Fruit fly (Drosophila melanogaster) whole organism, embryonic: ENCODE results near the gene SPH93.

Source experiments
- Ada2b ChIP-seq: fragments of 200-800 bp; sonication (Bioruptor generic); IDR thresholded peaks from 2 replicates; pipeline ENCODE4 v1.3.6; 2022; ENCODE audit warnings: missing biosample characterization, missing genetic modification characterization
- Antp ChIP-seq: fragments of 200-800 bp; sonication (Bioruptor generic); optimal IDR thresholded peaks from 3 replicates; lab custom pipeline; 2016; ENCODE audit warnings: missing biosample characterization, missing genetic modification characterization
- Atf-2 ChIP-seq: fragments of 200-800 bp; sonication (Bioruptor generic); optimal IDR thresholded peaks from 2 replicates; lab custom pipeline; 2016; ENCODE audit warnings: missing biosample characterization, missing genetic modification characterization
- Awh ChIP-seq: fragments of 200-800 bp; sonication (Bioruptor generic); IDR thresholded peaks from 2 replicates; pipeline ENCODE4, ENCODE4 v1.3.6; 2022; ENCODE audit warnings: missing biosample characterization, missing genetic modification characterization
- B-H1 ChIP-seq: fragments of 200-800 bp; sonication (Bioruptor generic); IDR thresholded peaks from 3 replicates; pipeline ENCODE4 v1.3.6; 2022; ENCODE audit warnings: missing biosample characterization, missing genetic modification characterization
- CG1024 ChIP-seq: fragments of 200-800 bp; sonication (Bioruptor generic); IDR thresholded peaks from 2 replicates; pipeline ENCODE4 v1.3.6; 2022; ENCODE audit warnings: missing biosample characterization, missing genetic modification characterization
- CG10366 ChIP-seq: fragments of 200-800 bp; sonication (Bioruptor generic); IDR thresholded peaks from 2 replicates; pipeline ENCODE4 v1.3.6; 2022; ENCODE audit warnings: missing biosample characterization, missing genetic modification characterization
- CG12942 ChIP-seq: fragments of 200-800 bp; sonication (Bioruptor generic); optimal IDR thresholded peaks from 3 replicates; lab custom pipeline; 2016; ENCODE audit warnings: missing biosample characterization, missing genetic modification characterization
- CG13296 ChIP-seq: fragments of 200-800 bp; sonication (Bioruptor generic); optimal IDR thresholded peaks from 3 replicates; lab custom pipeline; 2018; ENCODE audit warnings: missing biosample characterization, mild to moderate bottlenecking, missing genetic modification characterization
- CG13624 ChIP-seq: fragments of 200-800 bp; sonication (Bioruptor generic); optimal IDR thresholded peaks from 2 replicates; lab custom pipeline; 2016; ENCODE audit warnings: missing biosample characterization, missing genetic modification characterization
- CG13775 ChIP-seq: fragments of 200-800 bp; sonication (Bioruptor generic); optimal IDR thresholded peaks from 3 replicates; lab custom pipeline; 2017; ENCODE audit warnings: missing biosample characterization, mild to moderate bottlenecking, missing genetic modification characterization
- CG15073 ChIP-seq: fragments of 200-800 bp; sonication (Bioruptor generic); optimal IDR thresholded peaks from 2 replicates; lab custom pipeline; 2016; ENCODE audit warnings: missing biosample characterization, missing genetic modification characterization
- CG15269 ChIP-seq: fragments of 200-800 bp; sonication (Bioruptor generic); optimal IDR thresholded peaks from 2 replicates; lab custom pipeline; 2018; ENCODE audit warnings: missing biosample characterization, mild to moderate bottlenecking, missing genetic modification characterization, moderate library complexity
- CG1602 ChIP-seq: fragments of 200-800 bp; sonication (Bioruptor generic); optimal IDR thresholded peaks from 3 replicates; lab custom pipeline; 2016; ENCODE audit warnings: missing biosample characterization, missing genetic modification characterization
- CG17359 ChIP-seq: fragments of 200-800 bp; sonication (Bioruptor generic); optimal IDR thresholded peaks from 3 replicates; lab custom pipeline; 2018; ENCODE audit warnings: missing biosample characterization, mild to moderate bottlenecking, missing genetic modification characterization, moderate library complexity
- CG17912 ChIP-seq: fragments of 200-800 bp; sonication (Bioruptor generic); optimal IDR thresholded peaks from 2 replicates; lab custom pipeline; 2018; ENCODE audit warnings: missing biosample characterization, mild to moderate bottlenecking, missing genetic modification characterization
- CG18262 ChIP-seq: fragments of 200-800 bp; optimal IDR thresholded peaks from 3 replicates; lab custom pipeline; 2019; ENCODE audit warnings: missing biosample characterization, mild to moderate bottlenecking, missing genetic modification characterization, moderate library complexity
- CG18599 ChIP-seq: fragments of 200-800 bp; sonication (Bioruptor generic); optimal IDR thresholded peaks from 3 replicates; lab custom pipeline; 2017; ENCODE audit warnings: missing biosample characterization, missing genetic modification characterization, mild to moderate bottlenecking, moderate library complexity, missing genetic modification reagents
- CG18764 ChIP-seq: fragments of 200-800 bp; sonication (Bioruptor generic); optimal IDR thresholded peaks from 3 replicates; lab custom pipeline; 2016; ENCODE audit warnings: missing biosample characterization, missing genetic modification characterization
- CG30403 ChIP-seq: fragments of 200-800 bp; sonication (Bioruptor generic); optimal IDR thresholded peaks from 3 replicates; lab custom pipeline; 2016; ENCODE audit warnings: missing biosample characterization, missing genetic modification characterization
- CG43689 ChIP-seq: fragments of 200-800 bp; sonication (Bioruptor generic); IDR thresholded peaks from 2 replicates; pipeline ENCODE4 v1.3.6; 2022; ENCODE audit warnings: missing biosample characterization, missing genetic modification characterization
- CG4730 ChIP-seq: fragments of 200-800 bp; sonication (Bioruptor generic); IDR thresholded peaks from 2 replicates; pipeline ENCODE4 v1.3.6; 2022; ENCODE audit warnings: missing biosample characterization, missing genetic modification characterization
- CG5953 ChIP-seq: fragments of 200-800 bp; sonication (Bioruptor generic); IDR thresholded peaks from 2 replicates; pipeline ENCODE4 v1.3.6; 2022; ENCODE audit warnings: missing biosample characterization, missing genetic modification characterization
- CG6272 ChIP-seq: fragments of 200-800 bp; sonication (Bioruptor generic); IDR thresholded peaks from 2 replicates; pipeline ENCODE4 v1.3.6; 2022; ENCODE audit warnings: missing biosample characterization, missing genetic modification characterization
- CG6791 ChIP-seq: fragments of 200-800 bp; sonication (Bioruptor generic); IDR thresholded peaks from 3 replicates; pipeline ENCODE4 v1.3.6; 2022; ENCODE audit warnings: missing biosample characterization, missing genetic modification characterization; ENCODE audit not compliant: partially characterized antibody
- CG6854 ChIP-seq: fragments of 200-800 bp; sonication (Bioruptor generic); optimal IDR thresholded peaks from 3 replicates; lab custom pipeline; 2017; ENCODE audit warnings: missing biosample characterization, mild to moderate bottlenecking, missing genetic modification characterization
- CG7839 ChIP-seq: fragments of 200-800 bp; sonication (Bioruptor generic); optimal IDR thresholded peaks from 3 replicates; lab custom pipeline; 2018; ENCODE audit warnings: missing biosample characterization, mild to moderate bottlenecking, missing genetic modification characterization, moderate library complexity
- CG8281 ChIP-seq: fragments of 200-800 bp; sonication (Bioruptor generic); optimal IDR thresholded peaks from 2 replicates; lab custom pipeline; 2018; ENCODE audit warnings: missing biosample characterization, mild to moderate bottlenecking, missing genetic modification characterization, moderate library complexity
- CG9215 ChIP-seq: fragments of 200-800 bp; sonication (Bioruptor generic); IDR thresholded peaks from 2 replicates; pipeline ENCODE4 v1.3.6; 2022; ENCODE audit warnings: missing biosample characterization, missing genetic modification characterization
- D ChIP-seq, 2 experiments: fragments of 200-800 bp in 1 of 2; fragments of >200 bp in 1 of 2; sonication (Bioruptor generic) in 1 of 2; optimal IDR thresholded peaks; 2 replicates in 1 of 2; 3 replicates in 1 of 2; lab custom pipeline; 2017; ENCODE audit warnings: mild to moderate bottlenecking in 1 of 2, missing biosample characterization in 1 of 2, missing genetic modification characterization in 1 of 2, missing genetic modification reagents in 1 of 2
- Dref ChIP-seq: fragments of 200-800 bp; sonication (Bioruptor generic); IDR thresholded peaks from 2 replicates; pipeline ENCODE4 v1.3.6; 2022; ENCODE audit warnings: missing biosample characterization, missing genetic modification characterization
- Ets65A ChIP-seq: fragments of 200-800 bp; sonication (Bioruptor generic); peaks from one replicate; lab custom pipeline; 2016; ENCODE audit warnings: missing biosample characterization, missing genetic modification characterization
- H15 ChIP-seq: fragments of 200-800 bp; sonication (Bioruptor generic); IDR thresholded peaks from 3 replicates; pipeline ENCODE4 v1.3.6; 2022; ENCODE audit warnings: missing biosample characterization, missing genetic modification characterization
- HLH4C ChIP-seq: fragments of 200-800 bp; sonication (Bioruptor generic); IDR thresholded peaks from 3 replicates; pipeline ENCODE4 v1.3.6; 2022; ENCODE audit warnings: missing biosample characterization, missing genetic modification characterization; ENCODE audit not compliant: partially characterized antibody
- Jarid2 ChIP-seq: fragments of 200-800 bp; sonication (Bioruptor generic); optimal IDR thresholded peaks from 3 replicates; lab custom pipeline; 2017; ENCODE audit warnings: mild to moderate bottlenecking, missing biosample characterization, missing genetic modification reagents, missing genetic modification characterization
- NC2β ChIP-seq: fragments of 200-800 bp; sonication (Bioruptor generic); optimal IDR thresholded peaks from 2 replicates; lab custom pipeline; 2016; ENCODE audit warnings: missing biosample characterization, missing genetic modification characterization
- Nf-YC ChIP-seq: fragments of 200-800 bp; optimal IDR thresholded peaks from 3 replicates; lab custom pipeline; 2019; ENCODE audit warnings: missing biosample characterization, mild to moderate bottlenecking, missing genetic modification characterization, moderate library complexity
- Ptx1 ChIP-seq: fragments of 200-800 bp; sonication (Bioruptor generic); IDR thresholded peaks from 2 replicates; pipeline ENCODE4 v1.3.6; 2022; ENCODE audit warnings: missing biosample characterization, missing genetic modification characterization
- Six4 ChIP-seq: fragments of 200-800 bp; sonication (Bioruptor generic); optimal IDR thresholded peaks from 2 replicates; lab custom pipeline; 2016; ENCODE audit warnings: missing biosample characterization, missing genetic modification characterization
- Xbp1 ChIP-seq: fragments of 200-800 bp; sonication (Bioruptor generic); optimal IDR thresholded peaks from 3 replicates; lab custom pipeline; 2016; ENCODE audit warnings: missing biosample characterization, mild to moderate bottlenecking, missing genetic modification characterization
- YL-1 ChIP-seq: fragments of 200-800 bp; sonication (Bioruptor generic); optimal IDR thresholded peaks from 3 replicates; lab custom pipeline; 2017; ENCODE audit warnings: missing biosample characterization, mild to moderate bottlenecking, missing genetic modification characterization
- br ChIP-seq: fragments of >200 bp; optimal IDR thresholded peaks from 2 replicates; lab custom pipeline; 2017
- ftz-f1 ChIP-seq: fragments of 200-800 bp; sonication (Bioruptor generic); optimal IDR thresholded peaks from 2 replicates; lab custom pipeline; 2016; ENCODE audit warnings: missing biosample characterization, missing genetic modification characterization
- hth ChIP-seq: fragments of >200 bp; optimal IDR thresholded peaks from 2 replicates; lab custom pipeline; 2017; ENCODE audit warnings: inconsistent platforms
- inv ChIP-seq: fragments of 200-800 bp; sonication (Bioruptor generic); IDR thresholded peaks from 2 replicates; pipeline ENCODE4 v1.3.6; 2022; ENCODE audit warnings: missing biosample characterization, missing genetic modification characterization; ENCODE audit not compliant: partially characterized antibody
- onecut ChIP-seq: fragments of 200-800 bp; sonication (Bioruptor generic); IDR thresholded peaks from 2 replicates; pipeline ENCODE4 v1.3.6; 2022; ENCODE audit warnings: missing biosample characterization, missing genetic modification characterization
- pnt ChIP-seq: fragments of 200-800 bp; sonication (Bioruptor generic); optimal IDR thresholded peaks from 3 replicates; lab custom pipeline; 2016; ENCODE audit warnings: missing biosample characterization, missing genetic modification characterization
- ranshi ChIP-seq: fragments of 200-800 bp; sonication (Bioruptor generic); IDR thresholded peaks from 2 replicates; pipeline ENCODE4 v1.3.6; 2022; ENCODE audit warnings: missing biosample characterization, missing genetic modification characterization
- tgo ChIP-seq: fragments of 200-800 bp; sonication (Bioruptor generic); IDR thresholded peaks from 3 replicates; pipeline ENCODE4 v1.3.6; 2022; ENCODE audit warnings: missing biosample characterization, missing genetic modification characterization
- tio ChIP-seq: fragments of 200-800 bp; sonication (Bioruptor generic); optimal IDR thresholded peaks from 2 replicates; lab custom pipeline; 2017; ENCODE audit warnings: missing biosample characterization, missing genetic modification characterization, inconsistent platforms
- trem ChIP-seq: fragments of 200-800 bp; optimal IDR thresholded peaks from 3 replicates; lab custom pipeline; 2019; ENCODE audit warnings: missing biosample characterization, mild to moderate bottlenecking, missing genetic modification characterization, moderate library complexity
- tx ChIP-seq: fragments of 200-800 bp; sonication (Bioruptor generic); optimal IDR thresholded peaks from 2 replicates; lab custom pipeline; 2016; ENCODE audit warnings: missing biosample characterization, missing genetic modification characterization
- unc-4 ChIP-seq: fragments of 200-800 bp; sonication (Bioruptor generic); IDR thresholded peaks from 2 replicates; pipeline ENCODE4 v1.3.6; 2022; ENCODE audit warnings: missing biosample characterization, missing genetic modification characterization; ENCODE audit not compliant: partially characterized antibody

The SPH93 gene

DNA sequence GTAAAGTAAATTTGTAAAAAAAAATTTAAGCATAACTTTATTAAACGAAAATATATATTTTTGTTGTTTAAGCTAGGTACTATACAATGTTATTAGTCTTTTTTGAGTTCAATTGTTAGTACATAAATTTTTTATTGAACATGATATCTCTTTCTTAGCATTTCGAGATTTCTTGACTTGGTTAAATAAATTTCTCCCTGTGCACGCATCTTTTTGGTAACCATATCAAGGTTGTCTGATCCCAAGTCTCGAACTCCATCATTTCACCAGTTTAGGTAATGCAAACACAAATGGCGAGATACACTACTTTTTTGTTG is 24.4 kb downstream of the SPH93 start (continued):
- TF ChIP-seq tgo (GFP tag; lab: Robert Waterston, UW) (no peak), CG17359 (tag; lab: Kevin White, UChicago) (peak; percentile 46), CG17912 (no peak), Awh (GFP tag; lab: Robert Waterston, UW) (no peak), CG10366 (peak; percentile 13; the same call in 1 of the 2 replicates), Dref (GFP tag; lab: Robert Waterston, UW) (no peak), Ets65A (peak; percentile 39), CG43689 (GFP tag; lab: Robert Waterston, UW) (no peak), CG15073 (no peak), hth (lab: Kevin White, UChicago) (no peak), HLH4C (GFP tag; lab: Robert Waterston, UW) (no peak), CG15269 (tag; lab: Kevin White, UChicago) (peak; percentile 9), Jarid2 (GFP tag; lab: Kevin White, UChicago) (no peak), pnt (no peak), CG6791 (GFP tag; lab: Robert Waterston, UW) (no peak), CG12942 (GFP tag; lab: Kevin White, UChicago) (no peak), CG5953 (GFP tag; lab: Robert Waterston, UW) (no peak), YL-1 (GFP tag; lab: Kevin White, UChicago) (no peak), CG1024 (no peak), CG18764 (GFP tag; lab: Kevin White, UChicago) (no peak), Ada2b (GFP tag; lab: Robert Waterston, UW) (peak; percentile 17; the same call in 1 of the 2 replicates), CG13296 (no peak), Antp (GFP tag; lab: Kevin White, UChicago) (no peak), Six4 (GFP tag; lab: Kevin White, UChicago) (no peak), D (optimal IDR thresholded peaks at IDR 0.05; lab: Kevin White, UChicago) (no peak), D (GFP tag; optimal IDR thresholded peaks at IDR 0.05; lab: Kevin White, UChicago) (no peak), CG7839 (tag; lab: Kevin White, UChicago) (no peak), CG13624 (GFP tag; lab: Kevin White, UChicago) (no peak), tx (GFP tag; lab: Kevin White, UChicago) (no peak), inv (GFP tag; lab: Robert Waterston, UW) (no peak), CG4730 (GFP tag; lab: Robert Waterston, UW) (no peak), CG18262 (tag; lab: Kevin White, UChicago) (no peak), Nf-YC (tag; lab: Kevin White, UChicago) (no peak), br (lab: Kevin White, UChicago) (no peak), Ptx1 (GFP tag; lab: Robert Waterston, UW) (peak; percentile 42; the same call in 1 of the 2 replicates), CG30403 (GFP tag; lab: Kevin White, UChicago) (peak; percentile 27), ranshi (GFP tag; lab: Robert Waterston, UW) (no peak), CG13775 (GFP tag; lab: Kevin White, UChicago) (no peak), trem (no peak), tio (GFP tag; lab: Kevin White, UChicago) (no peak), CG6272 (GFP tag; lab: Robert Waterston, UW) (no peak), unc-4 (GFP tag; lab: Robert Waterston, UW) (no peak), CG18599 (GFP tag; lab: Kevin White, UChicago) (no peak), Atf-2 (no peak), NC2β (GFP tag; lab: Kevin White, UChicago) (no peak), onecut (GFP tag; lab: Robert Waterston, UW) (no peak), CG8281 (tag; lab: Kevin White, UChicago) (no peak), B-H1 (GFP tag; lab: Robert Waterston, UW) (no peak), CG1602 (no peak), H15 (no peak), CG9215 (GFP tag; lab: Robert Waterston, UW) (no peak), Xbp1 (no peak), CG6854 (no peak), ftz-f1 (GFP tag; lab: Kevin White, UChicago) (no peak)
